Worm (Caenorhabditis elegans) whole organism, L2 larva: ENCODE data around the gene F44F4.9.

Source experiments
- C34F6.9 ChIP-seq: fragments of 150-350 bp; optimal IDR thresholded peaks from 2 replicates; lab custom pipeline; 2014; ENCODE audit warnings: missing biosample characterization, missing genetic modification characterization
- F13H6.1 ChIP-seq: sonication (generic microtip); optimal IDR thresholded peaks from 2 replicates; lab custom pipeline; 2016; ENCODE audit warnings: missing genetic modification characterization, missing compliant biosample characterization
- alr-1 ChIP-seq: fragments of 150-350 bp; optimal IDR thresholded peaks from 2 replicates; lab custom pipeline; 2014; ENCODE audit warnings: missing biosample characterization, missing genetic modification characterization
- aly-2 ChIP-seq: fragments of 150-350 bp; optimal IDR thresholded peaks from 2 replicates; lab custom pipeline; 2014; ENCODE audit warnings: missing biosample characterization, missing genetic modification characterization
- ama-1 ChIP-seq: fragments of 150-350 bp; optimal IDR thresholded peaks from 2 replicates; lab custom pipeline; 2018; ENCODE audit warnings: inconsistent platforms
- blmp-1 ChIP-seq: sonication (generic microtip); optimal IDR thresholded peaks from 2 replicates; lab custom pipeline; 2017; ENCODE audit warnings: missing genetic modification characterization, mild to moderate bottlenecking, missing compliant biosample characterization, antibody characterized with exemption, moderate library complexity; ENCODE audit not compliant: insufficient read depth
- ceh-16 ChIP-seq: fragments of 150-350 bp; optimal IDR thresholded peaks from 2 replicates; lab custom pipeline; 2014; ENCODE audit warnings: missing biosample characterization, missing genetic modification characterization
- ceh-82 ChIP-seq: fragments of 150-350 bp; optimal IDR thresholded peaks from 2 replicates; lab custom pipeline; 2014; ENCODE audit warnings: missing biosample characterization, missing genetic modification characterization
- dmd-4 ChIP-seq: sonication (generic microtip); optimal IDR thresholded peaks from 2 replicates; lab custom pipeline; 2017; ENCODE audit warnings: missing biosample characterization, missing genetic modification characterization
- elt-3 ChIP-seq: sonication (generic microtip); optimal IDR thresholded peaks from 2 replicates; lab custom pipeline; 2017; ENCODE audit warnings: missing biosample characterization, missing genetic modification characterization
- fos-1 ChIP-seq: fragments of 150-350 bp; optimal IDR thresholded peaks from 2 replicates; lab custom pipeline; 2014; ENCODE audit warnings: missing biosample characterization, missing genetic modification characterization
- gmeb-1 ChIP-seq: fragments of 150-350 bp; optimal IDR thresholded peaks from 2 replicates; lab custom pipeline; 2014; ENCODE audit warnings: missing biosample characterization, missing genetic modification characterization
- lin-13 ChIP-seq: fragments of 150-350 bp; optimal IDR thresholded peaks from 2 replicates; lab custom pipeline; 2014; ENCODE audit warnings: missing biosample characterization, missing genetic modification reagents, missing genetic modification characterization
- lsy-2 ChIP-seq, 2 experiments: fragments of 150-350 bp in 1 of 2; sonication (generic microtip) in 1 of 2; optimal IDR thresholded peaks; 2 replicates each; lab custom pipeline; 2014 to 2017; ENCODE audit warnings: missing biosample characterization in 2 of 2, missing genetic modification characterization in 2 of 2
- mbf-1 ChIP-seq: sonication (generic microtip); optimal IDR thresholded peaks from 2 replicates; lab custom pipeline; 2017; ENCODE audit warnings: missing biosample characterization, missing genetic modification characterization
- mdl-1 ChIP-seq, 2 experiments: fragments of 150-350 bp in 1 of 2; sonication (generic microtip) in 1 of 2; optimal IDR thresholded peaks; 2 replicates each; lab custom pipeline; 2017; ENCODE audit warnings: missing biosample characterization in 2 of 2, missing genetic modification characterization in 2 of 2
- nhr-11 ChIP-seq: fragments of 150-350 bp; optimal IDR thresholded peaks from 2 replicates; lab custom pipeline; 2014; ENCODE audit warnings: missing biosample characterization, missing genetic modification characterization
- nhr-129 ChIP-seq: fragments of 150-350 bp; optimal IDR thresholded peaks from 2 replicates; lab custom pipeline; 2014; ENCODE audit warnings: missing biosample characterization, missing genetic modification characterization
- nhr-23 ChIP-seq: fragments of 150-350 bp; optimal IDR thresholded peaks from 2 replicates; lab custom pipeline; 2014; ENCODE audit warnings: missing biosample characterization, missing genetic modification reagents, missing genetic modification characterization
- nhr-237 ChIP-seq: fragments of 150-350 bp; optimal IDR thresholded peaks from 2 replicates; lab custom pipeline; 2014; ENCODE audit warnings: missing biosample characterization, missing genetic modification characterization
- nhr-25 ChIP-seq: fragments of 150-350 bp; sonication (generic microtip); optimal IDR thresholded peaks from 3 replicates; lab custom pipeline; 2014; ENCODE audit warnings: missing biosample characterization, missing genetic modification characterization
- nhr-77 ChIP-seq: fragments of 150-350 bp; optimal IDR thresholded peaks from 2 replicates; lab custom pipeline; 2014; ENCODE audit warnings: missing biosample characterization, missing genetic modification characterization
- peb-1 ChIP-seq: fragments of 150-350 bp; optimal IDR thresholded peaks from 2 replicates; lab custom pipeline; 2014; ENCODE audit warnings: missing biosample characterization, missing genetic modification characterization
- skn-1 ChIP-seq: sonication (generic microtip); optimal IDR thresholded peaks from 2 replicates; lab custom pipeline; 2017; ENCODE audit warnings: missing biosample characterization, missing genetic modification characterization
- sma-3 ChIP-seq: sonication (generic microtip); optimal IDR thresholded peaks from 2 replicates; lab custom pipeline; 2016; ENCODE audit warnings: missing genetic modification reagents, missing genetic modification characterization, missing compliant biosample characterization
- sma-9 ChIP-seq, 2 experiments: fragments of 150-350 bp in 1 of 2; sonication (generic microtip) in 1 of 2; optimal IDR thresholded peaks; 2 replicates each; lab custom pipeline; 2014 to 2016; ENCODE audit warnings: missing genetic modification characterization in 2 of 2, mild to moderate bottlenecking in 1 of 2, missing biosample characterization in 1 of 2, missing compliant biosample characterization in 1 of 2, missing genetic modification reagents in 1 of 2, moderate library complexity in 1 of 2
- unc-39 ChIP-seq: fragments of 150-350 bp; optimal IDR thresholded peaks from 2 replicates; lab custom pipeline; 2014; ENCODE audit warnings: missing biosample characterization, missing genetic modification characterization
- unc-55 ChIP-seq: fragments of 150-350 bp; sonication (generic microtip); optimal IDR thresholded peaks from 3 replicates; lab custom pipeline; 2014; ENCODE audit warnings: missing biosample characterization, missing genetic modification reagents, missing genetic modification characterization
- unc-62 ChIP-seq: fragments of 150-350 bp; optimal IDR thresholded peaks from 2 replicates; lab custom pipeline; 2014; ENCODE audit warnings: missing biosample characterization, missing genetic modification reagents, missing genetic modification characterization
- zag-1 ChIP-seq: fragments of 150-350 bp; optimal IDR thresholded peaks from 2 replicates; lab custom pipeline; 2014; ENCODE audit warnings: missing biosample characterization, missing genetic modification characterization
- ztf-1 ChIP-seq: fragments of 200-800 bp; sonication (Bioruptor generic); conservative IDR thresholded peaks from 2 replicates; pipeline ENCODE4 v1.3.6; 2022; ENCODE audit warnings: missing genetic modification characterization, missing compliant biosample characterization
- ztf-11 ChIP-seq: sonication (generic microtip); optimal IDR thresholded peaks from 2 replicates; lab custom pipeline; 2017; ENCODE audit warnings: missing biosample characterization, missing genetic modification characterization

F44F4.9 gene

DNA sequence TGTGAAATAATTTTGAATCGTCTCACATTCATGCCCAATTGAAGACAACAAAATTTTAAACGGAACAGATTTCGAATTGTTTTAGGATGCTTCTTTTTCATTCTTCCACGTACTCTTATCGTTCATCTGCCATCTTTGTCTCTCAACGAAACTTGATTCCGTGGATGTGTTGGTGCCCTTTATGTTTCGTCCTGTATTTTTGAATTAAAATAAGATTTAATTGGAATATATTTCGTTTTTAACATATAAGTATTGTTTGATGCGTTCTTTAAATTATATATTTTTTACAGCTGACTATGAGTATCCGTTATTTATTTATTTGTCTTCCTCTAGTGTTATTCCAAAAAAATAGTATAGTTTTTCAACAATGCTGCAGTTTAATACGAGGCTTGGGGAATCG, 13.5 kb downstream of the F44F4.9 start, which contains the start of gene gly-1:
Gene gly-1, minus strand, starts transcription at position 101 of the 400 bp plus-strand sequence.
- TF ChIP-seq nhr-11 (no peak), ama-1 (lab: Kevin White, UChicago) (no peak), zag-1 (tag; lab: Kevin White, UChicago) (no peak), elt-3 (tag; lab: Kevin White, UChicago) (no peak)
- TF ChIP-seq, all 48 proteins: peak for 0

ce11 chrII:10898998-10899397, 16.6 kb downstream of the F44F4.9 start:
- no peak for TF ChIP-seq ceh-16 (tag; lab: Kevin White, UChicago)
- TF ChIP-seq skn-1 (tag; lab: Kevin White, UChicago): no peak
- TF ChIP-seq ztf-11: no peak
- TF ChIP-seq blmp-1 (tag; lab: Kevin White, UChicago): no peak
- TF ChIP-seq unc-62: no peak
- no peak for TF ChIP-seq mbf-1
- no peak for TF ChIP-seq fos-1 (tag; lab: Kevin White, UChicago)
- no peak for TF ChIP-seq peb-1 (tag; lab: Kevin White, UChicago)
- no peak for TF ChIP-seq unc-39
- no peak for TF ChIP-seq nhr-11
- TF ChIP-seq aly-2 (tag; lab: Kevin White, UChicago): no peak
- TF ChIP-seq elt-3 (tag; lab: Kevin White, UChicago): no peak
- no peak for TF ChIP-seq nhr-129

- no peak for TF ChIP-seq alr-1 (tag; lab: Kevin White, UChicago)
- no peak for TF ChIP-seq zag-1 (tag; lab: Kevin White, UChicago)
- no peak for TF ChIP-seq F13H6.1
- no peak for TF ChIP-seq unc-39
- TF ChIP-seq dmd-4 (tag; lab: Kevin White, UChicago): no peak
- TF ChIP-seq nhr-25 (tag; lab: Kevin White, UChicago): no peak
- TF ChIP-seq nhr-129: no peak
- no peak for TF ChIP-seq mdl-1 (tag; optimal IDR thresholded peaks at IDR 0.05; lab: Kevin White, UChicago)
- TF ChIP-seq nhr-77 (tag; lab: Kevin White, UChicago): no peak
- no peak for TF ChIP-seq unc-55 (GFP tag; lab: Kevin White, UChicago)
Measured at ce11 chrII:10895959-10896358, 19.7 kb downstream of the F44F4.9 start.

DNA sequence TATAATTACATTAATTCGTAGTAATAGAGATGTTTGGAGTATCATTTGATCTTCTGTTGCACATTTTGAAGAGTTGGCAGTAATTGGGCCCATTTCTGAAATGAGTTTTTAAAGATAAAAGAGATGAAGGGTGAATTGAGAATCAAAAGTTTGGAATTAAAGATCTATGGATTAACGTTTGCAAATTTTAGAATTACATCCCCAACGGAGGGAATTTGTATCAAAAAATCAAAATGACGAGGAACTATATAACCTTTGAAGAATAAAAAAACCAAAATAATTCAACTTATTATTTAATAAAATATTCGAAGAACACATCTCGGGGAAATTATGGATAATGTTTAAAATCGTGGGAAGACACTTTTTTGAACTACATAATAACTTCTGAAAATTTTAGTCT, 20.6 kb downstream of the F44F4.9 start, which contains the start of gene sra-10:
Gene sra-10, minus strand, starts transcription at position 101 of the 400 bp plus-strand sequence.
- TF ChIP-seq unc-39: no peak

DNA sequence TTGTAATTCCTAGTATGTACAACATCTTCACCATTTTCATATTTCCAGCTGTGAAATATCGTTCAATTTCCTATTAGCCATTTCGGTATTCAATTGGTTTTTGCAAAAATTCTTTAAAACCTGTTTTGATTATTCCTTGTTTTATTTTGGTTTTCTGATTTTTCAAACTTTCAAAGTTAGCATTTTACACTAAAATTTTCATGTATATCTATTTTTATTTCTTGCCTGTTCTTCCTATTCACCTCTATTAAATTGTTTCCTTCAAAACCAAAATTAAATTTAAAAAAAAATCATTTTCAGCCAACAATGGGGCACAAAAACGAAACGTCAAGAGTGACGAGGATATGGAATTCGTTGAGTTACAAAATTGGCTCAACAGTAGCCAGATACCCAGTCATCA, 26.7 kb downstream of the F44F4.9 start, which contains the start of gene ptr-8:
Gene ptr-8, plus strand, starts transcription at position 301 of the 400 bp plus-strand sequence.
- TF ChIP-seq dmd-4 (tag; lab: Kevin White, UChicago): no peak
- TF ChIP-seq nhr-23: no peak
- TF ChIP-seq lsy-2 (tag; optimal IDR thresholded peaks at IDR 0.05; lab: Kevin White, UChicago): no peak
- TF ChIP-seq ceh-82 (tag; lab: Kevin White, UChicago): no peak
- no peak for TF ChIP-seq ztf-1 (GFP tag; lab: Robert Waterston, UW)
- TF ChIP-seq skn-1 (tag; lab: Kevin White, UChicago): no peak
- TF ChIP-seq nhr-237 (tag; lab: Kevin White, UChicago): no peak
- no peak for TF ChIP-seq sma-9 (GFP tag; optimal IDR thresholded peaks at IDR 0.05; lab: Kevin White, UChicago)
- TF ChIP-seq sma-9 (tag; optimal IDR thresholded peaks at IDR 0.05; lab: Kevin White, UChicago): no peak
- TF ChIP-seq C34F6.9 (tag; lab: Kevin White, UChicago): no peak
- TF ChIP-seq gmeb-1 (tag; lab: Kevin White, UChicago): no peak
- TF ChIP-seq elt-3 (tag; lab: Kevin White, UChicago): no peak
- TF ChIP-seq lin-13: no peak

ce11 chrII:10887097-10887496, 28.5 kb downstream of the F44F4.9 start:
- TF ChIP-seq sma-3 (peak; percentile 39), sma-9 (GFP tag; optimal IDR thresholded peaks at IDR 0.05; lab: Kevin White, UChicago) (no peak), sma-9 (tag; optimal IDR thresholded peaks at IDR 0.05; lab: Kevin White, UChicago) (no peak), nhr-25 (tag; lab: Kevin White, UChicago) (peak; percentile 75), nhr-129 (peak; percentile 67), fos-1 (tag; lab: Kevin White, UChicago) (peak; percentile 17)
